Worm (Caenorhabditis elegans) whole organism, L4 larva: ENCODE measurements around the gene ZC477.7.

ENCODE experiments used
- F49E8.2 ChIP-seq: sonication (generic microtip); optimal IDR thresholded peaks from 2 replicates; lab custom pipeline; 2016; ENCODE audit warnings: missing compliant biosample characterization, mild to moderate bottlenecking, missing genetic modification characterization, borderline replicate concordance
- Y48G9A.11 ChIP-seq: fragments of 200-800 bp; sonication (Bioruptor generic); IDR thresholded peaks from 2 replicates; pipeline ENCODE4 v1.3.6; 2022; ENCODE audit warnings: missing genetic modification reagents, missing genetic modification characterization, missing compliant biosample characterization
- Y5F2A.4 ChIP-seq: fragments of 200-800 bp; sonication (Bioruptor generic); optimal IDR thresholded peaks from 2 replicates; lab custom pipeline; 2018; ENCODE audit warnings: mild to moderate bottlenecking, missing genetic modification characterization, missing compliant biosample characterization
- ZK337.2 ChIP-seq: fragments of 200-800 bp; sonication (Bioruptor generic); IDR thresholded peaks from 2 replicates; pipeline ENCODE4 v1.3.6; 2022; ENCODE audit warnings: missing genetic modification reagents, missing genetic modification characterization, missing compliant biosample characterization
- ZK546.5 ChIP-seq, 2 experiments: sonication (generic microtip); optimal IDR thresholded peaks; 2 replicates each; lab custom pipeline; 2017; ENCODE audit warnings: missing biosample characterization in 2 of 2, missing genetic modification characterization in 2 of 2
- aly-2 ChIP-seq: sonication (generic microtip); optimal IDR thresholded peaks from 2 replicates; lab custom pipeline; 2018; ENCODE audit warnings: missing biosample characterization, missing genetic modification characterization
- ama-1 ChIP-seq: fragments of 150-350 bp; optimal IDR thresholded peaks from 2 replicates; lab custom pipeline; 2014; ENCODE audit warnings: inconsistent platforms, mixed read lengths
- ceh-32 ChIP-seq: sonication (generic microtip); optimal IDR thresholded peaks from 2 replicates; lab custom pipeline; 2016; ENCODE audit warnings: mild to moderate bottlenecking, missing genetic modification characterization, missing compliant biosample characterization; ENCODE audit not compliant: poor library complexity
- ces-1 ChIP-seq: fragments of 150-350 bp; sonication (generic microtip); optimal IDR thresholded peaks from 4 replicates; lab custom pipeline; 2014; ENCODE audit warnings: missing biosample characterization, missing genetic modification reagents, missing genetic modification characterization
- cey-2 ChIP-seq: sonication (generic microtip); optimal IDR thresholded peaks from 3 replicates; lab custom pipeline; 2017; ENCODE audit warnings: missing genetic modification characterization, mild to moderate bottlenecking, missing compliant biosample characterization, antibody characterized with exemption, borderline replicate concordance; ENCODE audit not compliant: insufficient read depth
- dpl-1 ChIP-seq: fragments of 150-350 bp; optimal IDR thresholded peaks from 2 replicates; lab custom pipeline; 2014; ENCODE audit warnings: missing biosample characterization, missing genetic modification reagents, missing genetic modification characterization
- dve-1 ChIP-seq: sonication (generic microtip); optimal IDR thresholded peaks from 2 replicates; lab custom pipeline; 2017; ENCODE audit warnings: antibody characterized with exemption, mild to moderate bottlenecking, missing genetic modification characterization, missing compliant biosample characterization; ENCODE audit not compliant: insufficient read depth
- hlh-30 ChIP-seq: sonication (generic microtip); optimal IDR thresholded peaks from 2 replicates; lab custom pipeline; 2017; ENCODE audit warnings: antibody characterized with exemption, mild to moderate bottlenecking, missing genetic modification characterization, missing compliant biosample characterization; ENCODE audit not compliant: insufficient read depth
- lin-1 ChIP-seq: fragments of 200-800 bp; sonication (Bioruptor generic); IDR thresholded peaks from 2 replicates; pipeline ENCODE4 v1.3.6; 2022; ENCODE audit warnings: missing genetic modification reagents, missing genetic modification characterization, missing compliant biosample characterization
- lin-13 ChIP-seq: fragments of 150-350 bp; optimal IDR thresholded peaks from 2 replicates; lab custom pipeline; 2014; ENCODE audit warnings: missing biosample characterization, missing genetic modification reagents, missing genetic modification characterization
- lin-38 ChIP-seq: fragments of 200-800 bp; sonication (Bioruptor generic); IDR thresholded peaks from 2 replicates; pipeline ENCODE4 v1.3.6; 2022; ENCODE audit warnings: missing genetic modification reagents, missing genetic modification characterization, missing compliant biosample characterization
- lin-39 ChIP-seq: fragments of 150-350 bp; optimal IDR thresholded peaks from 2 replicates; lab custom pipeline; 2014; ENCODE audit warnings: missing biosample characterization, missing genetic modification reagents, missing genetic modification characterization
- lir-3 ChIP-seq: sonication (generic microtip); optimal IDR thresholded peaks from 2 replicates; lab custom pipeline; 2016; ENCODE audit warnings: mild to moderate bottlenecking, missing genetic modification characterization, missing compliant biosample characterization
- lsy-2 ChIP-seq, 2 experiments: fragments of 150-350 bp in 1 of 2; sonication (generic microtip) in 1 of 2; optimal IDR thresholded peaks; 2 replicates each; lab custom pipeline; 2014 to 2017; ENCODE audit warnings: missing biosample characterization in 2 of 2, missing genetic modification characterization in 2 of 2
- mes-2 ChIP-seq: sonication (generic microtip); optimal IDR thresholded peaks from 2 replicates; lab custom pipeline; 2016; ENCODE audit warnings: missing genotype, mild to moderate bottlenecking, missing genetic modification characterization, missing compliant biosample characterization; ENCODE audit not compliant: poor library complexity, severe bottlenecking
- mxl-2 ChIP-seq: fragments of 200-800 bp; sonication (Bioruptor generic); conservative IDR thresholded peaks from 2 replicates; pipeline ENCODE4 v1.3.6; 2022; ENCODE audit warnings: missing genetic modification reagents, missing genetic modification characterization, missing compliant biosample characterization
- mxl-3 ChIP-seq: fragments of 200-800 bp; sonication (Bioruptor generic); optimal IDR thresholded peaks from 2 replicates; lab custom pipeline; 2018; ENCODE audit warnings: mild to moderate bottlenecking, missing genetic modification characterization, missing compliant biosample characterization
- nhr-111 ChIP-seq: fragments of 200-800 bp; sonication (Bioruptor generic); optimal IDR thresholded peaks from 2 replicates; lab custom pipeline; 2018; ENCODE audit warnings: mild to moderate bottlenecking, missing genetic modification characterization, missing compliant biosample characterization
- nhr-237 ChIP-seq: sonication (generic microtip); optimal IDR thresholded peaks from 2 replicates; lab custom pipeline; 2017; ENCODE audit warnings: missing biosample characterization, missing genetic modification characterization
- nhr-25 ChIP-seq: sonication (generic microtip); optimal IDR thresholded peaks from 2 replicates; lab custom pipeline; 2017; ENCODE audit warnings: missing genetic modification characterization, mild to moderate bottlenecking, missing compliant biosample characterization, antibody characterized with exemption, moderate library complexity, borderline replicate concordance; ENCODE audit not compliant: insufficient read depth
- nhr-28 ChIP-seq: fragments of 150-350 bp; optimal IDR thresholded peaks from 2 replicates; lab custom pipeline; 2014; ENCODE audit warnings: missing biosample characterization, missing genetic modification characterization
- nhr-42 ChIP-seq: fragments of 200-800 bp; sonication (Bioruptor generic); IDR thresholded peaks from 2 replicates; pipeline ENCODE4 v1.3.6; 2022; ENCODE audit warnings: missing genetic modification characterization, missing compliant biosample characterization
- saeg-2 ChIP-seq: fragments of 200-800 bp; sonication (Bioruptor generic); IDR thresholded peaks from 2 replicates; pipeline ENCODE4 v1.3.6; 2022; ENCODE audit warnings: missing genetic modification reagents, missing genetic modification characterization, missing compliant biosample characterization
- sdz-12 ChIP-seq: fragments of 200-800 bp; sonication (Bioruptor generic); optimal IDR thresholded peaks from 2 replicates; lab custom pipeline; 2018; ENCODE audit warnings: mild to moderate bottlenecking, missing genetic modification characterization, missing compliant biosample characterization
- set-16 ChIP-seq: fragments of 200-800 bp; sonication (Bioruptor generic); IDR thresholded peaks from 2 replicates; pipeline ENCODE4 v1.3.6; 2022; ENCODE audit warnings: missing genetic modification reagents, missing genetic modification characterization, missing compliant biosample characterization
- skn-1 ChIP-seq: fragments of 150-350 bp; optimal IDR thresholded peaks from 2 replicates; lab custom pipeline; 2014; ENCODE audit warnings: missing biosample characterization, missing genetic modification characterization
- snpc-4 ChIP-seq: fragments of 150-350 bp; optimal IDR thresholded peaks from 2 replicates; lab custom pipeline; 2014; ENCODE audit warnings: missing biosample characterization, missing genetic modification characterization
- spr-3 ChIP-seq: fragments of 200-800 bp; sonication (Bioruptor generic); optimal IDR thresholded peaks from 2 replicates; lab custom pipeline; 2018; ENCODE audit warnings: mild to moderate bottlenecking, missing genetic modification characterization, missing compliant biosample characterization
- tag-97 ChIP-seq: fragments of 200-800 bp; sonication (Bioruptor generic); IDR thresholded peaks from 2 replicates; pipeline ENCODE4 v1.3.6; 2022; ENCODE audit warnings: missing genetic modification characterization, missing compliant biosample characterization
- unc-130 ChIP-seq: sonication (generic microtip); optimal IDR thresholded peaks from 2 replicates; lab custom pipeline; 2016; ENCODE audit warnings: missing genetic modification reagents, missing genetic modification characterization, missing compliant biosample characterization
- unc-62 ChIP-seq, 3 experiments: fragments of 150-350 bp in 1 of 3; sonication (generic microtip); optimal IDR thresholded peaks in 2 of 3; peaks in 1 of 3; 1 replicate in 1 of 3; 2 replicates in 2 of 3; lab custom pipeline; 2014 to 2017; ENCODE audit warnings: missing biosample characterization in 3 of 3, missing genetic modification characterization in 3 of 3, missing genetic modification reagents in 3 of 3, missing genotype in 1 of 3
- zag-1 ChIP-seq: fragments of 150-350 bp; optimal IDR thresholded peaks from 2 replicates; lab custom pipeline; 2014; ENCODE audit warnings: missing biosample characterization, missing genetic modification characterization
- zip-2 ChIP-seq: fragments of 150-350 bp; optimal IDR thresholded peaks from 2 replicates; lab custom pipeline; 2014; ENCODE audit warnings: missing biosample characterization, missing genetic modification characterization

Gene ZC477.7

DNA sequence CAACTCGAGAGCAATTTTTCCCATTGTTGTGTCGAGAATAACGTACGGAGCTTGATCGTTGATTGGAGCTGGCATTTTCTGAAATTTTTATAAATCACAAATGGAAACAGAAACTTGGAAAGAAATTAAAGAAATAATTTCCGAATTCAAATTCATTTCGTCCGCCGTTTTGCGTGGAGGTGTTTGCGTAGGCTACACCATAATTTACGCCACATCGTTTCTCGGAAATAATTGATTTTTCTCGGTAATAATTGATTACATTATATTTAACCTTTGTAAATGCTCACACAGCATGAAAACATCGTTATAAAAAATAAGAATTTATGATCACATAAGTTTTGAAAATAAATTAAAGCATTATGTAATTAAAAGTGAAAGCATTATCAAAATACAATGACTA lies 21.9 kb upstream of the ZC477.7 start, which contains the start of gene cyn-12:
cyn-12 (minus strand) TSS at position 78 of the 400 bp plus-strand sequence.
- TF ChIP-seq nhr-237 (tag; lab: Kevin White, UChicago) (no peak), snpc-4 (no peak), hlh-30 (tag; lab: Kevin White, UChicago) (no peak), zag-1 (tag; lab: Kevin White, UChicago) (no peak), mes-2 (peak; percentile 52), ZK546.5 (tag; optimal IDR thresholded peaks at IDR 0.05; lab: Kevin White, UChicago) (no peak), mxl-2 (no peak), lin-1 (GFP tag; lab: Robert Waterston, UW) (no peak), aly-2 (no peak), nhr-25 (tag; lab: Kevin White, UChicago) (no peak), nhr-111 (GFP tag; lab: Kevin White, UChicago) (no peak), ZK337.2 (GFP tag; lab: Robert Waterston, UW) (no peak), nhr-42 (GFP tag; lab: Robert Waterston, UW) (no peak), lsy-2 (tag; optimal IDR thresholded peaks at IDR 0.05; lab: Kevin White, UChicago) (peak in 1 of 2 experiments; percentile 43), spr-3 (GFP tag; lab: Kevin White, UChicago) (no peak), F49E8.2 (tag; lab: Kevin White, UChicago) (no peak), Y48G9A.11 (GFP tag; lab: Robert Waterston, UW) (no peak), ceh-32 (tag; lab: Kevin White, UChicago) (no peak), ces-1 (GFP tag; lab: Kevin White, UChicago) (no peak), Y5F2A.4 (GFP tag; lab: Kevin White, UChicago) (no peak), saeg-2 (no peak), unc-130 (GFP tag; lab: Kevin White, UChicago) (no peak), lin-13 (no peak), skn-1 (tag; lab: Kevin White, UChicago) (no peak), nhr-28 (tag; lab: Kevin White, UChicago) (no peak), unc-62 (GFP tag; optimal IDR thresholded peaks at IDR 0.05 in 1 of 2; lab: Kevin White, UChicago) (peak in 1 of 2 experiments; percentile 61), unc-62 (tag; optimal IDR thresholded peaks at IDR 0.05; lab: Kevin White, UChicago) (no peak), tag-97 (GFP tag; lab: Robert Waterston, UW) (no peak), cey-2 (tag; lab: Kevin White, UChicago) (no peak), dpl-1 (GFP tag; lab: Kevin White, UChicago) (peak; percentile 33), dve-1 (tag; lab: Kevin White, UChicago) (peak; percentile 7), lin-38 (GFP tag; lab: Robert Waterston, UW) (no peak), ama-1 (lab: Kevin White, UChicago) (peak; percentile 11)

DNA sequence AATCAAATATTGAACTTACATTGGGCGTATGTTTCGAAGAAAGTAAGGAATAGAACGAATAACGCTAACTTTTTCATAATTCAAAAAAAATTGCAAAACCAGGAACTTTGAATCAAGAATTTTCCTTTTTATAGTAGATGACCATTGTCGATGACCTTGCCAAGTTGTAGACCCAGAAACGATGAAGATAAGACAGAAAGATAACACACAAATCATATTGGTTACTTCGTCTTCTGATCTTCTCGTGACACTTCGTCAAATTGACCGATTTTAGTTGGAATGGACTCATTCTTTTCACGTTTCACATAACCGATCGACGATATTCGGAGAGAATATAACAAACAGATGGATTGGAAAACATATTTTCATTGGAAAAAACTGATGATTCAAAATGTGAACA lies 20.5 kb upstream of the ZC477.7 start, which contains the start of gene grsp-3:
grsp-3 (minus strand) TSS at position 149 of the 400 bp plus-strand sequence.
- TF ChIP-seq mxl-3 (GFP tag; lab: Kevin White, UChicago): no peak
- TF ChIP-seq hlh-30 (tag; lab: Kevin White, UChicago): peak; percentile 72
- TF ChIP-seq dve-1 (tag; lab: Kevin White, UChicago): no peak
- TF ChIP-seq sdz-12 (GFP tag; lab: Kevin White, UChicago): no peak
- TF ChIP-seq lir-3 (tag; lab: Kevin White, UChicago): no peak
- TF ChIP-seq lin-39: no peak
- no peak for TF ChIP-seq zip-2 (tag; lab: Kevin White, UChicago)
- TF ChIP-seq nhr-28 (tag; lab: Kevin White, UChicago): peak; percentile 46
- no peak for TF ChIP-seq set-16 (GFP tag; lab: Robert Waterston, UW)
